Worm (Caenorhabditis elegans) whole organism, early embryonic: Measurements from ENCODE around the gene gcc-2.

Experiments
- F13C5.2 ChIP-seq: sonication (generic microtip); optimal IDR thresholded peaks from 2 replicates; lab custom pipeline; 2017; ENCODE audit warnings: mild to moderate bottlenecking, missing genetic modification characterization, inconsistent platforms, missing compliant biosample characterization
- ama-1 ChIP-seq: fragments of 150-350 bp; optimal IDR thresholded peaks from 2 replicates; lab custom pipeline; 2014
- ceh-36 ChIP-seq: sonication (generic microtip); optimal IDR thresholded peaks from 2 replicates; lab custom pipeline; 2016; ENCODE audit warnings: missing genetic modification characterization, inconsistent platforms, missing compliant biosample characterization
- flt-1 ChIP-seq: fragments of 200-800 bp; sonication (Bioruptor generic); IDR thresholded peaks from 2 replicates; pipeline ENCODE4 v1.3.6; 2022; ENCODE audit warnings: missing genetic modification characterization, missing compliant biosample characterization
- hmbx-1 ChIP-seq: sonication (generic microtip); optimal IDR thresholded peaks from 2 replicates; lab custom pipeline; 2016; ENCODE audit warnings: mild to moderate bottlenecking, missing genetic modification characterization, missing compliant biosample characterization
- hnd-1 ChIP-seq: sonication (generic microtip); optimal IDR thresholded peaks from 2 replicates; lab custom pipeline; 2016; ENCODE audit warnings: missing genetic modification characterization, missing compliant biosample characterization

ce11 chrIII:9727439-9727838, 34.5 kb downstream of the gcc-2 start, which contains the start of gene C07A9.12:
- TF ChIP-seq ceh-36 (tag; lab: Kevin White, UChicago) = no peak
- TF ChIP-seq ama-1 (lab: Kevin White, UChicago) = no peak
- no peak for TF ChIP-seq F13C5.2 (tag; lab: Kevin White, UChicago)
- TF ChIP-seq flt-1 = no peak
- TF ChIP-seq hmbx-1 = no peak
- TF ChIP-seq hnd-1 (tag; lab: Kevin White, UChicago) = no peak
